Fruit fly (Drosophila melanogaster): ENCODE data around the gene CCT7.

dm6 chr3R:8769094-8769493 is 32.3 kb upstream of the CCT7 start, which contains the start of gene CG8236:
- TF ChIP-seq CG11902 (GFP tag; optimal IDR thresholded peaks at IDR 0.05) (no peak), Lpt (GFP tag; optimal IDR thresholded peaks at IDR 0.05) (no peak), svp (GFP tag) (no peak), Eip75B (GFP tag; optimal IDR thresholded peaks at IDR 0.05) (no peak), Ets21C (GFP tag; optimal IDR thresholded peaks at IDR 0.05) (no peak), Sox102F (GFP tag; optimal IDR thresholded peaks at IDR 0.05) (no peak), topi (GFP tag; optimal IDR thresholded peaks at IDR 0.05) (no peak), Hr4 (GFP tag; optimal IDR thresholded peaks at IDR 0.05) (no peak), Ets96B (tag; optimal IDR thresholded peaks at IDR 0.05) (no peak), acj6 (GFP tag; optimal IDR thresholded peaks at IDR 0.05) (no peak), CG10631 (GFP tag; optimal IDR thresholded peaks at IDR 0.05) (no peak)
